Fruit fly (Drosophila melanogaster) whole organism, embryonic: Measurements from ENCODE around the gene CG11986.
A peak's percentile ranks its signal among the peaks of the same experiment; 100 is the strongest.

Experiments used
- Ada2b ChIP-seq: fragments of 200-800 bp; sonication (Bioruptor generic); IDR thresholded peaks from 2 replicates; pipeline ENCODE4 v1.3.6; 2022; ENCODE audit warnings: missing biosample characterization, missing genetic modification characterization
- B-H2 ChIP-seq: fragments of 200-800 bp; sonication (Bioruptor generic); optimal IDR thresholded peaks from 2 replicates; lab custom pipeline; 2018; ENCODE audit warnings: missing biosample characterization, mild to moderate bottlenecking, missing genetic modification characterization
- C15 ChIP-seq: fragments of 200-800 bp; sonication (Bioruptor generic); IDR thresholded peaks from 3 replicates; pipeline ENCODE4 v1.3.6; 2022; ENCODE audit warnings: missing biosample characterization, missing genetic modification characterization
- CG10321 ChIP-seq: fragments of 200-800 bp; sonication (Bioruptor generic); IDR thresholded peaks from 2 replicates; pipeline ENCODE4 v1.3.6; 2022; ENCODE audit warnings: missing biosample characterization, missing genetic modification characterization
- CG11093 ChIP-seq: fragments of 200-800 bp; sonication (Bioruptor generic); IDR thresholded peaks from 3 replicates; pipeline ENCODE4 v1.3.6; 2022; ENCODE audit warnings: missing biosample characterization, missing genetic modification characterization
- CG12391 ChIP-seq: fragments of 200-800 bp; sonication (Bioruptor generic); optimal IDR thresholded peaks from 3 replicates; lab custom pipeline; 2018; ENCODE audit warnings: missing biosample characterization, mild to moderate bottlenecking, missing genetic modification characterization, moderate library complexity
- CG14014 ChIP-seq: fragments of 200-800 bp; sonication (Bioruptor generic); IDR thresholded peaks from 2 replicates; pipeline ENCODE4 v1.3.6; 2022; ENCODE audit warnings: missing biosample characterization, missing genetic modification characterization
- CG14860 ChIP-seq: fragments of 200-800 bp; sonication (Bioruptor generic); IDR thresholded peaks from 3 replicates; pipeline ENCODE4 v1.3.6; 2022; ENCODE audit warnings: missing biosample characterization, missing genetic modification characterization; ENCODE audit not compliant: partially characterized antibody
- CG1602 ChIP-seq: fragments of 200-800 bp; sonication (Bioruptor generic); optimal IDR thresholded peaks from 3 replicates; lab custom pipeline; 2016; ENCODE audit warnings: missing biosample characterization, missing genetic modification characterization
- CG1832 ChIP-seq: fragments of 200-800 bp; sonication (Bioruptor generic); optimal IDR thresholded peaks from 2 replicates; lab custom pipeline; 2017; ENCODE audit warnings: missing biosample characterization, mild to moderate bottlenecking, missing genetic modification characterization, inconsistent platforms
- CG18599 ChIP-seq: fragments of 200-800 bp; sonication (Bioruptor generic); optimal IDR thresholded peaks from 3 replicates; lab custom pipeline; 2017; ENCODE audit warnings: missing biosample characterization, missing genetic modification characterization, mild to moderate bottlenecking, moderate library complexity, missing genetic modification reagents
- CG18619 ChIP-seq: fragments of 200-800 bp; sonication (Bioruptor generic); optimal IDR thresholded peaks from 3 replicates; lab custom pipeline; 2017; ENCODE audit warnings: missing biosample characterization, mild to moderate bottlenecking, missing genetic modification characterization
- CG2678 ChIP-seq: fragments of 200-800 bp; sonication (Bioruptor generic); optimal IDR thresholded peaks from 3 replicates; lab custom pipeline; 2019; ENCODE audit warnings: missing biosample characterization, mild to moderate bottlenecking, missing genetic modification characterization, moderate library complexity
- CG30403 ChIP-seq: fragments of 200-800 bp; sonication (Bioruptor generic); optimal IDR thresholded peaks from 3 replicates; lab custom pipeline; 2016; ENCODE audit warnings: missing biosample characterization, missing genetic modification characterization
- CG31365 ChIP-seq: fragments of 200-800 bp; sonication (Bioruptor generic); optimal IDR thresholded peaks from 2 replicates; lab custom pipeline; 2018; ENCODE audit warnings: missing biosample characterization, mild to moderate bottlenecking, missing genetic modification characterization
- CG34376 ChIP-seq: fragments of 200-800 bp; sonication (Bioruptor generic); optimal IDR thresholded peaks from 2 replicates; lab custom pipeline; 2018; ENCODE audit warnings: missing biosample characterization, mild to moderate bottlenecking, missing genetic modification characterization
- CG5180 ChIP-seq: fragments of 200-800 bp; sonication (Bioruptor generic); optimal IDR thresholded peaks from 3 replicates; lab custom pipeline; 2017; ENCODE audit warnings: missing biosample characterization, missing genetic modification characterization, mild to moderate bottlenecking, moderate library complexity, missing genetic modification reagents
- CG5953 ChIP-seq: fragments of 200-800 bp; sonication (Bioruptor generic); IDR thresholded peaks from 2 replicates; pipeline ENCODE4 v1.3.6; 2022; ENCODE audit warnings: missing biosample characterization, missing genetic modification characterization
- CG6813 ChIP-seq: fragments of 200-800 bp; sonication (Bioruptor generic); optimal IDR thresholded peaks from 2 replicates; lab custom pipeline; 2017; ENCODE audit warnings: missing biosample characterization, missing genetic modification characterization, mild to moderate bottlenecking, moderate library complexity, missing genetic modification reagents
- CG7963 ChIP-seq: fragments of 200-800 bp; sonication (Bioruptor generic); IDR thresholded peaks from 3 replicates; pipeline ENCODE4 v1.3.6; 2022; ENCODE audit warnings: missing biosample characterization, missing genetic modification characterization; ENCODE audit not compliant: partially characterized antibody
- CG9817 ChIP-seq: fragments of 200-800 bp; sonication (Bioruptor generic); optimal IDR thresholded peaks from 2 replicates; lab custom pipeline; 2018; ENCODE audit warnings: missing biosample characterization, mild to moderate bottlenecking, missing genetic modification characterization, moderate library complexity
- CrebB ChIP-seq: fragments of 200-800 bp; sonication (Bioruptor generic); optimal IDR thresholded peaks from 3 replicates; lab custom pipeline; 2018; ENCODE audit warnings: missing biosample characterization, mild to moderate bottlenecking, missing genetic modification characterization
- Dek ChIP-seq: fragments of 200-800 bp; sonication (Bioruptor generic); optimal IDR thresholded peaks from 3 replicates; lab custom pipeline; 2019; ENCODE audit warnings: missing biosample characterization, mild to moderate bottlenecking, missing genetic modification characterization, moderate library complexity
- ERR ChIP-seq: fragments of 200-800 bp; sonication (Bioruptor generic); optimal IDR thresholded peaks from 2 replicates; lab custom pipeline; 2016; ENCODE audit warnings: missing biosample characterization, missing genetic modification characterization
- H2.0 ChIP-seq: fragments of 200-800 bp; sonication (Bioruptor generic); IDR thresholded peaks from 2 replicates; pipeline ENCODE4 v1.3.6; 2022; ENCODE audit warnings: missing biosample characterization, missing genetic modification characterization
- HHEX ChIP-seq: fragments of 200-800 bp; sonication (Bioruptor generic); optimal IDR thresholded peaks from 3 replicates; lab custom pipeline; 2017; ENCODE audit warnings: missing biosample characterization, mild to moderate bottlenecking, missing genetic modification characterization, missing genetic modification reagents
- Mes4 ChIP-seq: fragments of 200-800 bp; sonication (Bioruptor generic); optimal IDR thresholded peaks from 2 replicates; lab custom pipeline; 2016; ENCODE audit warnings: missing biosample characterization, missing genetic modification characterization
- Nf-YA ChIP-seq: fragments of 200-800 bp; sonication (Bioruptor generic); IDR thresholded peaks from 2 replicates; pipeline ENCODE4 v1.3.6; 2022; ENCODE audit warnings: missing biosample characterization, missing genetic modification characterization
- NfI ChIP-seq: fragments of 200-800 bp; sonication (Bioruptor generic); optimal IDR thresholded peaks from 3 replicates; lab custom pipeline; 2018; ENCODE audit warnings: missing biosample characterization, mild to moderate bottlenecking, missing genetic modification characterization, moderate library complexity
- YL-1 ChIP-seq: fragments of 200-800 bp; sonication (Bioruptor generic); optimal IDR thresholded peaks from 3 replicates; lab custom pipeline; 2017; ENCODE audit warnings: missing biosample characterization, mild to moderate bottlenecking, missing genetic modification characterization
- bab2 ChIP-seq: fragments of 200-800 bp; sonication (Bioruptor generic); optimal IDR thresholded peaks from 2 replicates; lab custom pipeline; 2016; ENCODE audit warnings: missing biosample characterization, missing genetic modification characterization
- bsh ChIP-seq, 2 experiments: fragments of 200-800 bp; sonication (Bioruptor generic); optimal IDR thresholded peaks; 2 replicates each; lab custom pipeline; 2017 to 2018; ENCODE audit warnings: mild to moderate bottlenecking in 2 of 2, missing biosample characterization in 2 of 2, missing genetic modification characterization in 2 of 2, moderate library complexity in 1 of 2
- cwo ChIP-seq: fragments of 200-800 bp; sonication (Bioruptor generic); optimal IDR thresholded peaks from 3 replicates; lab custom pipeline; 2017; ENCODE audit warnings: missing biosample characterization, missing genetic modification characterization, mild to moderate bottlenecking, moderate library complexity, missing genetic modification reagents
- dysf ChIP-seq: fragments of 200-800 bp; sonication (Bioruptor generic); IDR thresholded peaks from 3 replicates; pipeline ENCODE4 v1.3.6; 2022; ENCODE audit warnings: missing biosample characterization, missing genetic modification characterization
- fd96Cb ChIP-seq: fragments of 200-800 bp; sonication (Bioruptor generic); optimal IDR thresholded peaks from 2 replicates; lab custom pipeline; 2018; ENCODE audit warnings: missing biosample characterization, mild to moderate bottlenecking, missing genetic modification characterization, moderate library complexity
- fru ChIP-seq: fragments of >200 bp; optimal IDR thresholded peaks from 2 replicates; lab custom pipeline; 2017
- hb ChIP-seq: fragments of 200-800 bp; sonication (Bioruptor generic); IDR thresholded peaks from 3 replicates; pipeline ENCODE4 v1.3.6; 2022; ENCODE audit warnings: missing biosample characterization, missing genetic modification characterization; ENCODE audit not compliant: partially characterized antibody
- ken ChIP-seq: fragments of 200-800 bp; sonication (Bioruptor generic); IDR thresholded peaks from 3 replicates; pipeline ENCODE4 v1.3.6; 2022; ENCODE audit warnings: missing biosample characterization, missing genetic modification characterization
- mirr ChIP-seq: fragments of 200-800 bp; sonication (Bioruptor generic); optimal IDR thresholded peaks from 3 replicates; lab custom pipeline; 2018; ENCODE audit warnings: missing biosample characterization, mild to moderate bottlenecking, missing genetic modification characterization
- oc ChIP-seq: fragments of 200-800 bp; sonication (Bioruptor generic); optimal IDR thresholded peaks from 2 replicates; lab custom pipeline; 2018; ENCODE audit warnings: missing biosample characterization, mild to moderate bottlenecking, missing genetic modification characterization, moderate library complexity
- otp ChIP-seq: fragments of 200-800 bp; sonication (Bioruptor generic); IDR thresholded peaks from 3 replicates; pipeline ENCODE4, ENCODE4 v1.3.6; 2022; ENCODE audit warnings: missing biosample characterization, missing genetic modification characterization
- pros ChIP-seq: fragments of 200-800 bp; sonication (Bioruptor generic); optimal IDR thresholded peaks from 3 replicates; lab custom pipeline; 2019; ENCODE audit warnings: missing biosample characterization, mild to moderate bottlenecking, missing genetic modification characterization, moderate library complexity
- pum ChIP-seq: fragments of 200-800 bp; sonication (Bioruptor generic); optimal IDR thresholded peaks from 2 replicates; lab custom pipeline; 2016; ENCODE audit warnings: missing biosample characterization, missing genetic modification characterization
- schlank ChIP-seq: fragments of 200-800 bp; sonication (Bioruptor generic); optimal IDR thresholded peaks from 2 replicates; lab custom pipeline; 2018; ENCODE audit warnings: missing biosample characterization, mild to moderate bottlenecking, missing genetic modification characterization
- sim ChIP-seq: fragments of 200-800 bp; sonication (Bioruptor generic); IDR thresholded peaks from 2 replicates; pipeline ENCODE4 v1.3.6; 2022; ENCODE audit warnings: missing biosample characterization, missing genetic modification characterization
- slbo ChIP-seq: fragments of 200-800 bp; sonication (Bioruptor generic); IDR thresholded peaks from 2 replicates; pipeline ENCODE4 v1.3.6; 2022; ENCODE audit warnings: missing biosample characterization, missing genetic modification characterization
- trh ChIP-seq: fragments of 200-800 bp; sonication (Bioruptor generic); optimal IDR thresholded peaks from 2 replicates; lab custom pipeline; 2016; ENCODE audit warnings: missing biosample characterization, missing genetic modification characterization
- zen2 ChIP-seq: fragments of 200-800 bp; sonication (Bioruptor generic); IDR thresholded peaks from 3 replicates; pipeline ENCODE4 v1.3.6; 2022; ENCODE audit warnings: missing biosample characterization, missing genetic modification characterization; ENCODE audit not compliant: partially characterized antibody

Gene CG11986

dm6 chr3R:8992928-8993579 lies 22.2 kb upstream of the CG11986 start, which contains the start of gene CG11975 (continued):
- 0 out of 3 replicates have a peak, but pooled peaks have one; percentile 26 for TF ChIP-seq zen2 (GFP tag; lab: Robert Waterston, UW)
- no peak for TF ChIP-seq CG5953 (GFP tag; lab: Robert Waterston, UW)
- TF ChIP-seq CG1602 (GFP tag; lab: Kevin White, UChicago) = peak; percentile 73
- TF ChIP-seq CG2678 (tag; lab: Kevin White, UChicago) = no peak
- peak; percentile 91 for TF ChIP-seq CG30403 (GFP tag; lab: Kevin White, UChicago)
- peak; percentile 67 for TF ChIP-seq trh
- peak; percentile 80 for TF ChIP-seq CG18599 (GFP tag; lab: Kevin White, UChicago)
- TF ChIP-seq HHEX (GFP tag; lab: Kevin White, UChicago) = peak; percentile 66
- TF ChIP-seq CG7963 (GFP tag; lab: Robert Waterston, UW) = 0 out of 3 replicates have a peak, but pooled peaks have one; percentile 4
- peak; percentile 53 for TF ChIP-seq fd96Cb (tag; lab: Kevin White, UChicago)
- TF ChIP-seq schlank (tag; lab: Kevin White, UChicago) = peak; percentile 37
- peak; percentile 70 for TF ChIP-seq dysf (GFP tag; lab: Robert Waterston, UW)
- 0 out of 3 replicates have a peak, but pooled peaks have one; percentile 11 for TF ChIP-seq hb (GFP tag; lab: Robert Waterston, UW)
- peak; percentile 68 for TF ChIP-seq NfI (GFP tag; lab: Kevin White, UChicago)
- peak; percentile 57; the same call in 1 of the 2 replicates for TF ChIP-seq CG14014
- peak; percentile 43; the same call in 1 of the 3 replicates for TF ChIP-seq CG14860 (GFP tag; lab: Robert Waterston, UW)
- no peak for TF ChIP-seq fru (lab: Kevin White, UChicago)
- TF ChIP-seq ken (GFP tag; lab: Robert Waterston, UW) = peak; percentile 68; the same call in 1 of the 3 replicates
- no peak for TF ChIP-seq CG11093
- no peak for TF ChIP-seq CG5180 (GFP tag; lab: Kevin White, UChicago)
- TF ChIP-seq CG10321 (GFP tag; lab: Robert Waterston, UW) = no peak
- TF ChIP-seq B-H2 (GFP tag; lab: Kevin White, UChicago) = no peak
- no peak for TF ChIP-seq CrebB (tag; lab: Kevin White, UChicago)
- peak; percentile 34; the same call in 1 of the 2 replicates for TF ChIP-seq H2.0
- peak; percentile 69 for TF ChIP-seq Mes4
- peak; percentile 57 for TF ChIP-seq Dek
- no peak for TF ChIP-seq oc (tag; lab: Kevin White, UChicago)
- peak; percentile 54; the same call in 1 of the 2 replicates for TF ChIP-seq Ada2b (GFP tag; lab: Robert Waterston, UW)
- TF ChIP-seq CG12391 = peak; percentile 78
- peak; percentile 79 for TF ChIP-seq slbo (GFP tag; lab: Robert Waterston, UW)
- peak; percentile 37 for TF ChIP-seq ERR (GFP tag; lab: Kevin White, UChicago)
- peak; percentile 77 for TF ChIP-seq YL-1
- peak; percentile 72 for TF ChIP-seq CG9817 (tag; lab: Kevin White, UChicago)
- TF ChIP-seq bab2 (GFP tag; lab: Kevin White, UChicago) = peak; percentile 74
- TF ChIP-seq C15 = 0 out of 3 replicates have a peak, but pooled peaks have one; percentile 17
- peak; percentile 81 for TF ChIP-seq pum (GFP tag; lab: Kevin White, UChicago)
- no peak for TF ChIP-seq otp (GFP tag; lab: Robert Waterston, UW)
- TF ChIP-seq bsh (GFP tag; optimal IDR thresholded peaks at IDR 0.05; lab: Kevin White, UChicago) = peak in 1 of 2 experiments; percentile 50
- peak; percentile 57 for TF ChIP-seq CG18619
- TF ChIP-seq CG6813 (GFP tag; lab: Kevin White, UChicago) = peak; percentile 36
- no peak for TF ChIP-seq CG31365 (tag; lab: Kevin White, UChicago)
- TF ChIP-seq cwo = peak; percentile 60
- TF ChIP-seq sim (GFP tag; lab: Robert Waterston, UW) = no peak
- TF ChIP-seq Nf-YA (GFP tag; lab: Robert Waterston, UW) = 0 out of 2 replicates have a peak, but pooled peaks have one; percentile 27
- no peak for TF ChIP-seq CG1832
- peak; percentile 79 for TF ChIP-seq CG34376 (GFP tag; lab: Kevin White, UChicago)
- peak; percentile 47 for TF ChIP-seq pros
- peak; percentile 59 for TF ChIP-seq mirr (GFP tag; lab: Kevin White, UChicago)
